Fruit fly (Drosophila melanogaster) whole organism, embryonic: Measurements from ENCODE around the gene ZnT63C.

Experiments
- Aef1 ChIP-seq: fragments of 200-800 bp; sonication (Bioruptor generic); IDR thresholded peaks from 3 replicates; pipeline ENCODE4 v1.3.6; 2022; ENCODE audit warnings: missing biosample characterization, missing genetic modification characterization
- B-H2 ChIP-seq: fragments of 200-800 bp; sonication (Bioruptor generic); optimal IDR thresholded peaks from 2 replicates; lab custom pipeline; 2018; ENCODE audit warnings: missing biosample characterization, mild to moderate bottlenecking, missing genetic modification characterization
- Bdp1 ChIP-seq: fragments of 200-800 bp; sonication (Bioruptor generic); optimal IDR thresholded peaks from 3 replicates; lab custom pipeline; 2016; ENCODE audit warnings: missing biosample characterization, missing genetic modification characterization
- CG10565 ChIP-seq: fragments of 200-800 bp; sonication (Bioruptor generic); optimal IDR thresholded peaks from 3 replicates; lab custom pipeline; 2016; ENCODE audit warnings: missing biosample characterization, mild to moderate bottlenecking, missing genetic modification characterization
- CG12104 ChIP-seq: fragments of 200-800 bp; sonication (Bioruptor generic); optimal IDR thresholded peaks from 3 replicates; lab custom pipeline; 2016; ENCODE audit warnings: missing biosample characterization, missing genetic modification characterization
- CG1233 ChIP-seq: fragments of 200-800 bp; sonication (Bioruptor generic); optimal IDR thresholded peaks from 4 replicates; lab custom pipeline; 2018; ENCODE audit warnings: missing biosample characterization, mild to moderate bottlenecking, missing genetic modification characterization
- CG12744 ChIP-seq: fragments of 200-800 bp; sonication (Bioruptor generic); optimal IDR thresholded peaks from 2 replicates; lab custom pipeline; 2016; ENCODE audit warnings: missing biosample characterization, missing genetic modification characterization
- CG14667 ChIP-seq: fragments of 200-800 bp; sonication (Bioruptor generic); IDR thresholded peaks from 2 replicates; pipeline ENCODE4 v1.3.6; 2022; ENCODE audit warnings: missing biosample characterization, missing genetic modification characterization
- CG15696 ChIP-seq: fragments of 200-800 bp; sonication (Bioruptor generic); optimal IDR thresholded peaks from 2 replicates; lab custom pipeline; 2019; ENCODE audit warnings: missing biosample characterization, mild to moderate bottlenecking, missing genetic modification characterization, moderate library complexity
- CG16779 ChIP-seq: fragments of 200-800 bp; sonication (Bioruptor generic); IDR thresholded peaks from 2 replicates; pipeline ENCODE4 v1.3.6; 2022; ENCODE audit warnings: missing biosample characterization, missing genetic modification characterization
- CG17359 ChIP-seq: fragments of 200-800 bp; sonication (Bioruptor generic); optimal IDR thresholded peaks from 3 replicates; lab custom pipeline; 2018; ENCODE audit warnings: missing biosample characterization, mild to moderate bottlenecking, missing genetic modification characterization, moderate library complexity
- CG17361 ChIP-seq: fragments of 200-800 bp; sonication (Bioruptor generic); IDR thresholded peaks from 3 replicates; pipeline ENCODE4 v1.3.6; 2022; ENCODE audit warnings: missing biosample characterization, missing genetic modification characterization
- CG17385 ChIP-seq: fragments of 200-800 bp; sonication (Bioruptor generic); optimal IDR thresholded peaks from 3 replicates; lab custom pipeline; 2018; ENCODE audit warnings: missing biosample characterization, mild to moderate bottlenecking, missing genetic modification characterization
- CG1792 ChIP-seq: fragments of 200-800 bp; sonication (Bioruptor generic); optimal IDR thresholded peaks from 2 replicates; lab custom pipeline; 2016; ENCODE audit warnings: missing biosample characterization, missing genetic modification characterization
- CG18599 ChIP-seq: fragments of 200-800 bp; sonication (Bioruptor generic); optimal IDR thresholded peaks from 3 replicates; lab custom pipeline; 2017; ENCODE audit warnings: missing biosample characterization, missing genetic modification characterization, mild to moderate bottlenecking, moderate library complexity, missing genetic modification reagents
- CG2129 ChIP-seq: fragments of 200-800 bp; sonication (Bioruptor generic); IDR thresholded peaks from 2 replicates; pipeline ENCODE4 v1.3.6; 2022; ENCODE audit warnings: missing biosample characterization, missing genetic modification characterization; ENCODE audit not compliant: partially characterized antibody
- CG30431 ChIP-seq: fragments of 200-800 bp; sonication (Bioruptor generic); optimal IDR thresholded peaks from 2 replicates; lab custom pipeline; 2017; ENCODE audit warnings: missing biosample characterization, missing genetic modification characterization
- CG31365 ChIP-seq: fragments of 200-800 bp; sonication (Bioruptor generic); optimal IDR thresholded peaks from 2 replicates; lab custom pipeline; 2018; ENCODE audit warnings: missing biosample characterization, mild to moderate bottlenecking, missing genetic modification characterization
- CG4360 ChIP-seq: fragments of 200-800 bp; sonication (Bioruptor generic); IDR thresholded peaks from 2 replicates; pipeline ENCODE4 v1.3.6; 2022; ENCODE audit warnings: missing biosample characterization, missing genetic modification characterization
- CG43689 ChIP-seq: fragments of 200-800 bp; sonication (Bioruptor generic); IDR thresholded peaks from 2 replicates; pipeline ENCODE4 v1.3.6; 2022; ENCODE audit warnings: missing biosample characterization, missing genetic modification characterization
- CG4404 ChIP-seq: fragments of 200-800 bp; sonication (Bioruptor generic); IDR thresholded peaks from 2 replicates; pipeline ENCODE4 v1.3.6; 2022; ENCODE audit warnings: missing biosample characterization, missing genetic modification characterization
- CG6683 ChIP-seq: fragments of 200-800 bp; sonication (Bioruptor generic); optimal IDR thresholded peaks from 2 replicates; lab custom pipeline; 2017; ENCODE audit warnings: missing biosample characterization, mild to moderate bottlenecking, missing genetic modification characterization, missing genetic modification reagents
- CG6765 ChIP-seq: fragments of 200-800 bp; sonication (Bioruptor generic); optimal IDR thresholded peaks from 3 replicates; lab custom pipeline; 2017; ENCODE audit warnings: missing biosample characterization, mild to moderate bottlenecking, missing genetic modification characterization
- CG9215 ChIP-seq: fragments of 200-800 bp; sonication (Bioruptor generic); IDR thresholded peaks from 2 replicates; pipeline ENCODE4 v1.3.6; 2022; ENCODE audit warnings: missing biosample characterization, missing genetic modification characterization
- CG9437 ChIP-seq: fragments of 200-800 bp; sonication (Bioruptor generic); optimal IDR thresholded peaks from 2 replicates; lab custom pipeline; 2018; ENCODE audit warnings: missing biosample characterization, mild to moderate bottlenecking, missing genetic modification characterization
- CG9817 ChIP-seq: fragments of 200-800 bp; sonication (Bioruptor generic); optimal IDR thresholded peaks from 2 replicates; lab custom pipeline; 2018; ENCODE audit warnings: missing biosample characterization, mild to moderate bottlenecking, missing genetic modification characterization, moderate library complexity
- CG9932 ChIP-seq: fragments of 200-800 bp; sonication (Bioruptor generic); IDR thresholded peaks from 2 replicates; pipeline ENCODE4 v1.3.6; 2022; ENCODE audit warnings: missing biosample characterization, missing genetic modification characterization
- Chrac-16 ChIP-seq: fragments of 200-800 bp; sonication (Bioruptor generic); optimal IDR thresholded peaks from 3 replicates; lab custom pipeline; 2016; ENCODE audit warnings: missing biosample characterization, missing genetic modification characterization
- D ChIP-seq, 2 experiments: fragments of 200-800 bp in 1 of 2; fragments of >200 bp in 1 of 2; sonication (Bioruptor generic) in 1 of 2; optimal IDR thresholded peaks; 2 replicates in 1 of 2; 3 replicates in 1 of 2; lab custom pipeline; 2017; ENCODE audit warnings: mild to moderate bottlenecking in 1 of 2, missing biosample characterization in 1 of 2, missing genetic modification characterization in 1 of 2, missing genetic modification reagents in 1 of 2
- HLH3B ChIP-seq: fragments of 200-800 bp; sonication (Bioruptor generic); IDR thresholded peaks from 2 replicates; pipeline ENCODE4 v1.3.6; 2022; ENCODE audit warnings: missing biosample characterization, missing genetic modification characterization
- Hmx ChIP-seq: fragments of 200-800 bp; sonication (Bioruptor generic); optimal IDR thresholded peaks from 2 replicates; lab custom pipeline; 2016; ENCODE audit warnings: missing biosample characterization, missing genetic modification characterization
- Hr78 ChIP-seq, 2 experiments: fragments of 200-800 bp in 1 of 2; fragments of >200 bp in 1 of 2; sonication (Bioruptor generic) in 1 of 2; optimal IDR thresholded peaks; 2 replicates each; lab custom pipeline; 2017 to 2019; ENCODE audit warnings: missing biosample characterization in 2 of 2, missing genetic modification characterization in 2 of 2, mild to moderate bottlenecking in 1 of 2, moderate library complexity in 1 of 2
- Mes4 ChIP-seq: fragments of 200-800 bp; sonication (Bioruptor generic); optimal IDR thresholded peaks from 2 replicates; lab custom pipeline; 2016; ENCODE audit warnings: missing biosample characterization, missing genetic modification characterization
- Pdp1 ChIP-seq, 2 experiments: fragments of 200-800 bp; sonication (Bioruptor generic); optimal IDR thresholded peaks; 3 replicates each; lab custom pipeline; 2016; ENCODE audit warnings: missing biosample characterization in 2 of 2, missing genetic modification characterization in 2 of 2, mild to moderate bottlenecking in 1 of 2, moderate library complexity in 1 of 2
- Xrp1 ChIP-seq: fragments of 200-800 bp; sonication (Bioruptor generic); IDR thresholded peaks from 2 replicates; pipeline ENCODE4 v1.3.6; 2022; ENCODE audit warnings: missing biosample characterization, missing genetic modification characterization
- ara ChIP-seq: fragments of 200-800 bp; sonication (Bioruptor generic); IDR thresholded peaks from 2 replicates; pipeline ENCODE4 v1.3.6; 2022; ENCODE audit warnings: missing biosample characterization, missing genetic modification characterization
- ash1 ChIP-seq: fragments of 200-800 bp; sonication (Bioruptor generic); optimal IDR thresholded peaks from 2 replicates; lab custom pipeline; 2018; ENCODE audit warnings: missing biosample characterization, mild to moderate bottlenecking, missing genetic modification characterization
- btn ChIP-seq: fragments of 200-800 bp; sonication (Bioruptor generic); optimal IDR thresholded peaks from 2 replicates; lab custom pipeline; 2016; ENCODE audit warnings: missing biosample characterization, missing genetic modification characterization
- dmrt11E ChIP-seq: fragments of 200-800 bp; sonication (Bioruptor generic); optimal IDR thresholded peaks from 3 replicates; lab custom pipeline; 2018; ENCODE audit warnings: missing biosample characterization, mild to moderate bottlenecking, missing genetic modification characterization, moderate library complexity
- gcm ChIP-seq: fragments of 200-800 bp; sonication (Bioruptor generic); optimal IDR thresholded peaks from 2 replicates; lab custom pipeline; 2019; ENCODE audit warnings: missing biosample characterization, mild to moderate bottlenecking, missing genetic modification characterization, moderate library complexity
- gro ChIP-seq: fragments of 200-800 bp; sonication (Bioruptor generic); optimal IDR thresholded peaks from 2 replicates; lab custom pipeline; 2016; ENCODE audit warnings: missing biosample characterization, missing genetic modification characterization
- gsb-n ChIP-seq: fragments of 200-800 bp; sonication (Bioruptor generic); optimal IDR thresholded peaks from 3 replicates; lab custom pipeline; 2018; ENCODE audit warnings: missing biosample characterization, mild to moderate bottlenecking, missing genetic modification characterization
- onecut ChIP-seq: fragments of 200-800 bp; sonication (Bioruptor generic); IDR thresholded peaks from 2 replicates; pipeline ENCODE4 v1.3.6; 2022; ENCODE audit warnings: missing biosample characterization, missing genetic modification characterization
- pnt ChIP-seq: fragments of 200-800 bp; sonication (Bioruptor generic); optimal IDR thresholded peaks from 3 replicates; lab custom pipeline; 2016; ENCODE audit warnings: missing biosample characterization, missing genetic modification characterization
- ro ChIP-seq: fragments of 200-800 bp; sonication (Bioruptor generic); IDR thresholded peaks from 2 replicates; pipeline ENCODE4 v1.3.6; 2022; ENCODE audit warnings: missing biosample characterization, missing genetic modification characterization
- sr ChIP-seq: fragments of 200-800 bp; sonication (Bioruptor generic); IDR thresholded peaks from 3 replicates; pipeline ENCODE4 v1.3.6; 2022; ENCODE audit warnings: missing biosample characterization, missing genetic modification characterization
- tna ChIP-seq: fragments of 200-800 bp; sonication (Bioruptor generic); IDR thresholded peaks from 2 replicates; pipeline ENCODE4 v1.3.6; 2022; ENCODE audit warnings: missing biosample characterization, missing genetic modification characterization; ENCODE audit not compliant: partially characterized antibody
- trem ChIP-seq: fragments of 200-800 bp; optimal IDR thresholded peaks from 3 replicates; lab custom pipeline; 2019; ENCODE audit warnings: missing biosample characterization, mild to moderate bottlenecking, missing genetic modification characterization, moderate library complexity
- zfh1 ChIP-seq: fragments of 200-800 bp; sonication (Bioruptor generic); IDR thresholded peaks from 3 replicates; pipeline ENCODE4 v1.3.6; 2022; ENCODE audit warnings: missing biosample characterization, missing genetic modification characterization

ZnT63C gene

DNA sequence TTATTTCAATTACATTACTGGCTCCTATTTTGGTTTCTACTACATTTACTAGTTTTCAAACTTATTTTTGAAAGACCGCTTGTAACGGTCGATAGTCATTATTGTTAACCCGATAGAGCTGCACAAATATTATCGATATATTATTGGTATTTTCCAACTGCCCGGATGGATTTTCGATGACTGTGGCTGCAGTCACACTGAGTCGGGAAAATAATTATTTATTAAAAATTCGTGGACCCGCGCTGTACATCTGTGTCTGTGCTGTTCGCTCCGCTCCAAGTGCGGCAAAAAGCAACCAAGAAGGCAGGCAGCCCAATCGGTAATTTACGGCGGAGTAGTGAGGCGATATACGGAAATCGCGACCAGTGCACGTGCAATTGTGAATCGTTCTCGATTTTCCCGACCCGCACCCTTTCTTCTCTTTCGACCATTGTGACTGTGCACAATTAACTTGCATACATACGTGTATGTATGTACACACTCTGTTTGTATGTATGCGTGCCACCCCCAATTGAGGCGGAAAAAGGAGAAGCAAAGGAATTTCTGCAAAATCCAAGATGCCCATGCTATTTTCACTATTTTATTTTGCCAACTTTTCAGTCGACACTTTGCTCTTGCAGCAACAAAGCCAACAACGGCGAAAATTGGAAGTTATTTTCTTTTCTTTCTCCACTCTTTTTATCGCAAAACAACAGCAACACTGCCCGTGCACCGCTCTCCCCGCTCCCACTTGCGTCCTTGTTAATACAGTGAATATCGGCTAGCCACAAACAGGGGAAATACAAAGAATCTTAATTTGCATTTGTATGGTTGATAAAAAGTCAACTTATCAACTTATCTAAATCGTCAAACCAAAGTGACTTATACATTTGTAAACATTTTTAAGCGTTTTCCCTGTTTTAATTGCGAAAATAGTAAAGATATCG, at the start of gene ZnT63C (continued):
- TF ChIP-seq CG16779 (GFP tag; lab: Robert Waterston, UW), result no peak
- no peak for TF ChIP-seq CG1792 (GFP tag; lab: Kevin White, UChicago)
- no peak for TF ChIP-seq Bdp1 (GFP tag; lab: Kevin White, UChicago)
- TF ChIP-seq CG9817 (tag; lab: Kevin White, UChicago), result no peak
- TF ChIP-seq CG14667 (GFP tag; lab: Robert Waterston, UW), result no peak
- TF ChIP-seq gcm (GFP tag; lab: Kevin White, UChicago), result no peak
- no peak for TF ChIP-seq CG6683 (GFP tag; lab: Kevin White, UChicago)
- no peak for TF ChIP-seq Xrp1 (GFP tag; lab: Robert Waterston, UW)
- TF ChIP-seq CG10565 (GFP tag; lab: Kevin White, UChicago), result no peak
- no peak for TF ChIP-seq sr (GFP tag; lab: Robert Waterston, UW)
- no peak for TF ChIP-seq btn (GFP tag; lab: Kevin White, UChicago)
- no peak for TF ChIP-seq dmrt11E (tag; lab: Kevin White, UChicago)
- no peak for TF ChIP-seq Hmx (GFP tag; lab: Kevin White, UChicago)
- no peak for TF ChIP-seq CG9215 (GFP tag; lab: Robert Waterston, UW)
- TF ChIP-seq HLH3B (GFP tag; lab: Robert Waterston, UW), result no peak
- TF ChIP-seq CG17385 (GFP tag; lab: Kevin White, UChicago), result no peak
- no peak for TF ChIP-seq CG43689
- no peak for TF ChIP-seq pnt (GFP tag; lab: Kevin White, UChicago)
- TF ChIP-seq CG18599, result no peak
- TF ChIP-seq CG12104 (GFP tag; lab: Kevin White, UChicago), result no peak
- no peak for TF ChIP-seq zfh1
- TF ChIP-seq gro, result no peak
- peak; percentile 28; the same call in 1 of the 2 replicates for TF ChIP-seq ara (GFP tag; lab: Robert Waterston, UW)
- TF ChIP-seq Mes4 (GFP tag; lab: Kevin White, UChicago), result no peak
- TF ChIP-seq CG9932 (GFP tag; lab: Robert Waterston, UW), result no peak
- no peak for TF ChIP-seq ash1 (GFP tag; lab: Kevin White, UChicago)
- TF ChIP-seq CG6765 (GFP tag; lab: Kevin White, UChicago), result no peak
- TF ChIP-seq Aef1 (GFP tag; lab: Robert Waterston, UW), result no peak
- TF ChIP-seq CG1233 (GFP tag; lab: Kevin White, UChicago), result no peak
- TF ChIP-seq CG31365 (tag; lab: Kevin White, UChicago), result no peak
- TF ChIP-seq onecut (GFP tag; lab: Robert Waterston, UW), result no peak
- no peak for TF ChIP-seq CG17359 (tag; lab: Kevin White, UChicago)
- TF ChIP-seq CG17361 (GFP tag; lab: Robert Waterston, UW), result no peak
- no peak for TF ChIP-seq D (optimal IDR thresholded peaks at IDR 0.05; lab: Kevin White, UChicago)
- TF ChIP-seq D (GFP tag; optimal IDR thresholded peaks at IDR 0.05; lab: Kevin White, UChicago), result peak; percentile 6
- TF ChIP-seq CG9437 (GFP tag; lab: Kevin White, UChicago), result no peak
- TF ChIP-seq CG4360 (GFP tag; lab: Robert Waterston, UW), result no peak
- no peak for TF ChIP-seq CG15696 (tag; lab: Kevin White, UChicago)
- no peak for TF ChIP-seq gsb-n (tag; lab: Kevin White, UChicago)
- TF ChIP-seq B-H2 (GFP tag; lab: Kevin White, UChicago), result no peak
- no peak for TF ChIP-seq CG30431 (GFP tag; lab: Kevin White, UChicago)
- TF ChIP-seq ro, result no peak
- TF ChIP-seq CG12744 (GFP tag; lab: Kevin White, UChicago), result no peak
- TF ChIP-seq CG4404 (GFP tag; lab: Robert Waterston, UW), result no peak
- no peak for TF ChIP-seq Chrac-16 (GFP tag; lab: Kevin White, UChicago)
- peak; percentile 49 for TF ChIP-seq trem (tag; lab: Kevin White, UChicago)
- TF ChIP-seq Pdp1 (GFP tag; optimal IDR thresholded peaks at IDR 0.05; lab: Kevin White, UChicago), result no peak
- no peak for TF ChIP-seq Hr78 (GFP tag; optimal IDR thresholded peaks at IDR 0.05; lab: Kevin White, UChicago)
- TF ChIP-seq CG2129 (GFP tag; lab: Robert Waterston, UW), result 0 out of 2 replicates have a peak, but pooled peaks have one; percentile 25
- peak; percentile 93 for TF ChIP-seq tna
